Worm (Caenorhabditis elegans) whole organism, L2 larva: ENCODE measurements around the gene srh-251.

ENCODE experiments used
- alr-1 ChIP-seq: fragments of 150-350 bp; optimal IDR thresholded peaks from 2 replicates; lab custom pipeline; 2014; ENCODE audit warnings: missing biosample characterization, missing genetic modification characterization
- ceh-82 ChIP-seq: fragments of 150-350 bp; optimal IDR thresholded peaks from 2 replicates; lab custom pipeline; 2014; ENCODE audit warnings: missing biosample characterization, missing genetic modification characterization
- fos-1 ChIP-seq: fragments of 150-350 bp; optimal IDR thresholded peaks from 2 replicates; lab custom pipeline; 2014; ENCODE audit warnings: missing biosample characterization, missing genetic modification characterization
- lin-11 ChIP-seq: fragments of 150-350 bp; sonication (generic microtip); optimal IDR thresholded peaks from 2 replicates; lab custom pipeline; 2014; ENCODE audit warnings: missing biosample characterization, missing genetic modification characterization, inconsistent platforms, mixed read lengths
- nhr-25 ChIP-seq: fragments of 150-350 bp; sonication (generic microtip); optimal IDR thresholded peaks from 3 replicates; lab custom pipeline; 2014; ENCODE audit warnings: missing biosample characterization, missing genetic modification characterization

DNA sequence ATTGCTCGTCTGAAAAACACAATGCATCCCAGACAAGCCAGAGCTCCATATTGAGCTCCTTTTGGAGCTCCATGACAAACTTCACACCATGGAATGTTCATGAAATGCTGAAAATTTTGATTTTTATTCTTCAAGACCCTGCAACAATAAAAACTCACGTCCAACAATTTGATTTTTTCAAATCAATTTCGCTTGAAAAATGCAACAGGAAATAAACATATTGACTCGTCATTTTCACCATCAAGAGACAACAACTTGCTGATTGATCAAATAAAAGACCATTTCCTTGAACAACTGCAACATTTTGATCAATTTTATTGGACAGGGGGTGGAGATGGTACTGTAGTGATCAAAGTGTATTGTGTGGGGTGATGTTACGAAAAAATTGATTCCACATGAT lies 10.0 kb downstream of the srh-251 start, which contains the start of gene nhr-269:
- TF ChIP-seq nhr-25 (tag; lab: Kevin White, UChicago) = no peak
- TF ChIP-seq ceh-82 = no peak
- no peak for TF ChIP-seq fos-1 (tag; lab: Kevin White, UChicago)
- no peak for TF ChIP-seq alr-1 (tag; lab: Kevin White, UChicago)
- no peak for TF ChIP-seq lin-11 (tag; lab: Kevin White, UChicago)
